Worm (Caenorhabditis elegans) whole organism, midembryonic: ENCODE measurements around the gene T11B7.2.

Experiments
- T22C8.4 ChIP-seq: fragments of 200-800 bp; sonication (Bioruptor generic); IDR thresholded peaks from 2 replicates; pipeline ENCODE4 v1.3.6; 2022; ENCODE audit warnings: missing genetic modification characterization, missing compliant biosample characterization
- cog-1 ChIP-seq: sonication (generic microtip); optimal IDR thresholded peaks from 2 replicates; lab custom pipeline; 2016; ENCODE audit warnings: missing genetic modification characterization, missing compliant biosample characterization
- flt-1 ChIP-seq: fragments of 200-800 bp; sonication (Bioruptor generic); IDR thresholded peaks from 2 replicates; pipeline ENCODE4 v1.3.6; 2022; ENCODE audit warnings: missing genetic modification characterization, missing compliant biosample characterization
- klf-2 ChIP-seq: fragments of 200-800 bp; sonication (Bioruptor generic); conservative IDR thresholded peaks from 2 replicates; pipeline ENCODE4 v1.3.6; 2022; ENCODE audit warnings: missing genetic modification reagents, missing genetic modification characterization, missing compliant biosample characterization
- med-1 ChIP-seq: sonication (generic microtip); optimal IDR thresholded peaks from 2 replicates; lab custom pipeline; 2017; ENCODE audit warnings: missing genetic modification characterization, mild to moderate bottlenecking, missing compliant biosample characterization, antibody characterized with exemption, missing genetic modification reagents; ENCODE audit not compliant: insufficient read depth
- ref-1 ChIP-seq: fragments of 200-800 bp; sonication (Bioruptor generic); conservative IDR thresholded peaks from 2 replicates; pipeline ENCODE4 v1.3.6; 2022; ENCODE audit warnings: missing genetic modification reagents, missing genetic modification characterization, missing compliant biosample characterization
- tab-1 ChIP-seq: fragments of 200-800 bp; sonication (Bioruptor generic); IDR thresholded peaks from 2 replicates; pipeline ENCODE4 v1.3.6; 2022; ENCODE audit warnings: missing genetic modification characterization, missing compliant biosample characterization
- ztf-23 ChIP-seq: fragments of 200-800 bp; sonication (Bioruptor generic); IDR thresholded peaks from 2 replicates; pipeline ENCODE4 v1.3.6; 2022; ENCODE audit warnings: missing genetic modification reagents, missing genetic modification characterization, missing compliant biosample characterization
- ztf-29 ChIP-seq: fragments of 200-800 bp; sonication (Bioruptor generic); IDR thresholded peaks from 2 replicates; pipeline ENCODE4 v1.3.6; 2022; ENCODE audit warnings: missing genetic modification reagents, missing genetic modification characterization, missing compliant biosample characterization

DNA sequence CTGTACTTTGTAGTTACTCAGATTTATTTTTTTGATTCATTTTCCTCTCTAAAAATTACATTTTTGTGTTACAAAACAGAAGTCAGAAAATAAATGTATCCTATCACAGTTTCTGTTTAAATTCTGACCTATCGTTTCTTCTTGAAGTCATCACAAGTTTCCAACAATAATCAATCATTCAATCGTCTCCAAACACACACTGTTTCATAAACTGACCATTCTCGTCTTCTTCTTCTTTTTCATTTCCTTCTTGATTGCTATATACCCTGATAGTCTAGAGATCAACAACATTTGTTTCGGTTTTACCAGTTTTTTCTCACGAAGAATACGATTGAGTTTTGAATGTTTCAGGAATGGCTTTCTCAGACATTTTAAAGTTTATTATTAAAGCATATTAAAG is 29.2 kb downstream of the T11B7.2 start:
- TF ChIP-seq flt-1 (GFP tag; lab: Robert Waterston, UW) (no peak), T22C8.4 (GFP tag; lab: Robert Waterston, UW) (no peak), klf-2 (GFP tag; lab: Robert Waterston, UW) (no peak), ref-1 (GFP tag; lab: Robert Waterston, UW) (no peak), med-1 (GFP tag; lab: Kevin White, UChicago) (no peak), ztf-29 (GFP tag; lab: Robert Waterston, UW) (no peak), ztf-23 (GFP tag; lab: Robert Waterston, UW) (no peak), cog-1 (tag; lab: Kevin White, UChicago) (no peak), tab-1 (GFP tag; lab: Robert Waterston, UW) (no peak)
